Worm (Caenorhabditis elegans) whole organism, late embryonic: Measurements from ENCODE around the gene H12I19.115.

Experiments
- K09A11.1 ChIP-seq: sonication (generic microtip); optimal IDR thresholded peaks from 2 replicates; lab custom pipeline; 2017; ENCODE audit warnings: antibody characterized with exemption, mild to moderate bottlenecking, missing genetic modification characterization, missing compliant biosample characterization; ENCODE audit not compliant: insufficient read depth
- ceh-19 ChIP-seq: fragments of 200-800 bp; sonication (Bioruptor generic); optimal IDR thresholded peaks from 2 replicates; lab custom pipeline; 2018; ENCODE audit warnings: mild to moderate bottlenecking, missing genetic modification characterization, missing compliant biosample characterization
- ceh-30 ChIP-seq: fragments of 150-350 bp; optimal IDR thresholded peaks from 2 replicates; lab custom pipeline; 2014; ENCODE audit warnings: missing biosample characterization, missing genetic modification characterization
- elt-2 ChIP-seq: sonication (generic microtip); optimal IDR thresholded peaks from 2 replicates; lab custom pipeline; 2016; ENCODE audit warnings: missing genetic modification reagents, missing genetic modification characterization, missing compliant biosample characterization
- fkh-10 ChIP-seq: fragments of 150-350 bp; optimal IDR thresholded peaks from 2 replicates; lab custom pipeline; 2014; ENCODE audit warnings: missing biosample characterization, missing genetic modification reagents, missing genetic modification characterization
- hlh-13 ChIP-seq: fragments of 200-800 bp; sonication (Bioruptor generic); optimal IDR thresholded peaks from 2 replicates; lab custom pipeline; 2018; ENCODE audit warnings: mild to moderate bottlenecking, missing genetic modification characterization, missing compliant biosample characterization
- lin-11 ChIP-seq: fragments of 200-800 bp; sonication (Bioruptor generic); optimal IDR thresholded peaks from 2 replicates; lab custom pipeline; 2018; ENCODE audit warnings: mild to moderate bottlenecking, missing genetic modification characterization, missing compliant biosample characterization
- pat-9 ChIP-seq: fragments of 200-800 bp; sonication (Bioruptor generic); optimal IDR thresholded peaks from 2 replicates; lab custom pipeline; 2018; ENCODE audit warnings: mild to moderate bottlenecking, missing genetic modification characterization, moderate library complexity, missing compliant biosample characterization
- sox-4 ChIP-seq: sonication (generic microtip); optimal IDR thresholded peaks from 2 replicates; lab custom pipeline; 2017; ENCODE audit warnings: mild to moderate bottlenecking, missing genetic modification characterization, inconsistent platforms, missing compliant biosample characterization
- tbx-2 ChIP-seq: sonication (generic microtip); optimal IDR thresholded peaks from 2 replicates; lab custom pipeline; 2016; ENCODE audit warnings: missing genetic modification characterization, missing compliant biosample characterization
- zip-5 ChIP-seq: sonication (generic microtip); optimal IDR thresholded peaks from 2 replicates; lab custom pipeline; 2016; ENCODE audit warnings: missing genetic modification characterization, missing compliant biosample characterization

ce11 chrIV:14158086-14158485 lies 30.4 kb upstream of the H12I19.115 start, which contains the start of gene R05A10.8:
- TF ChIP-seq K09A11.1 (tag; lab: Kevin White, UChicago) (no peak), zip-5 (tag; lab: Kevin White, UChicago) (no peak), ceh-30 (tag; lab: Kevin White, UChicago) (no peak), hlh-13 (no peak), lin-11 (tag; lab: Kevin White, UChicago) (no peak), pat-9 (tag; lab: Kevin White, UChicago) (no peak), sox-4 (no peak), fkh-10 (no peak), elt-2 (no peak), ceh-19 (GFP tag; lab: Kevin White, UChicago) (no peak), tbx-2 (tag; lab: Kevin White, UChicago) (no peak)
